ENCODE assay signal across 1 fruit fly cellular context in the genomic region with DNA sequence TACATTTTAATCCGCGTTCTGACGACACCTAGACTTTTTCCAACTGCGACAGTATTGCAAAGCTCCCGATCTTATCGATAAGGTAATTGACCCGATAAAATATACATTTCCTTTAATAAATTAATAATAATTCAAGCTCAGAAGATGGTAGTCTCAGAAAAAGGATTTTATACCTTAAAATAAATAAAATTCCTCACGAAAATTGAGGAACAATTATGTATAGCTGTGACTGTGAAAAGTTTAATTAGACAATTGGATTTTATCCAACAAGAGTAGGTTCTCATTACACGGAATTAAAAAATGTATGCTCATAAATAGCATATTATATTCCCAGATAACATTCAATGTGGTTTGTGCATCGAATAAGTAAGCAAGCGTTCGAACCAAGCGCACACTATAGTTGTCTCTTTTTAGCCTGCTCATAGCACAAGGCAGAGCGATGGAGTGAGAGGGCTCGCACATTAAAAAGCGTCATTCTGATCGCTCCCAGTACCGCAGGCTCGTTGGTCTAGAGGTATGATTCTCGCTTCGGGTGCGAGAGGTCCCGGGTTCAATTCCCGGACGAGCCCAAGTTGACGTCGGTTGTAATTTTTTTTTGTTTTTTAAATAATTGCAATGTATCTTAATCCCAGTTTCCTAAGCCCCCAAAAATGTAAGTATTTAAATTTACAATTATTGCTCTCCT.
A peak's percentile ranks its signal among the peaks of the same experiment; 100 is the strongest.
TF ChIP-seq lines count a peak whose summit lies in the region.

A gene (minus strand): TSS at position 51 of the 685 bp plus-strand sequence.
A gene (minus strand): TSS at position 51 of the 685 bp plus-strand sequence.

TF ChIP-seq in whole organism, embryonic, 481 proteins besides CTCF, POLR2A, EP300 and RAD21 (continued from another document and continues in another):
- TF ChIP-seq CG2116 (GFP tag; optimal IDR thresholded peaks at IDR 0.05; lab: Kevin White, UChicago) (no peak), CG8359 (GFP tag; optimal IDR thresholded peaks at IDR 0.05; lab: Kevin White, UChicago; ENCODE audit: borderline replicate concordance) (no peak), CG3407 (GFP tag; optimal IDR thresholded peaks at IDR 0.05; lab: Kevin White, UChicago) (no peak), danr (GFP tag; IDR thresholded peaks at IDR 0.05; lab: Robert Waterston, UW) (no peak), wdn (GFP tag; IDR thresholded peaks at IDR 0.05; lab: Robert Waterston, UW) (no peak), gt (GFP tag; IDR thresholded peaks at IDR 0.05; lab: Robert Waterston, UW) (no peak), Ravus (GFP tag; IDR thresholded peaks at IDR 0.05; lab: Robert Waterston, UW) (no peak), phol (tag; optimal IDR thresholded peaks at IDR 0.05; lab: Kevin White, UChicago) (peak; percentile 3), NFAT (GFP tag; IDR thresholded peaks at IDR 0.05; lab: Robert Waterston, UW) (no peak), CG6175 (GFP tag; IDR thresholded peaks at IDR 0.05; lab: Robert Waterston, UW) (no peak), CG9609 (GFP tag; optimal IDR thresholded peaks at IDR 0.05; lab: Kevin White, UChicago) (no peak), GATAe (GFP tag; conservative IDR thresholded peaks at IDR 0.05; lab: Robert Waterston, UW) (no peak), CG11247 (GFP tag; IDR thresholded peaks at IDR 0.05; lab: Robert Waterston, UW) (peak; percentile 12; the same call in 1 of the 2 replicates), peb (GFP tag; IDR thresholded peaks at IDR 0.05; lab: Robert Waterston, UW) (no peak), CG1647 (GFP tag; optimal IDR thresholded peaks at IDR 0.05; lab: Kevin White, UChicago) (no peak), Jarid2 (GFP tag; optimal IDR thresholded peaks at IDR 0.05; lab: Kevin White, UChicago) (no peak), ara (GFP tag; IDR thresholded peaks at IDR 0.05; lab: Robert Waterston, UW) (no peak), zen2 (GFP tag; IDR thresholded peaks at IDR 0.05; lab: Robert Waterston, UW; ENCODE audit: partially characterized antibody) (peak; percentile 87; the same call in 2 of the 3 replicates), CG13123 (GFP tag; optimal IDR thresholded peaks at IDR 0.05; lab: Kevin White, UChicago) (no peak), CG15479 (GFP tag; optimal IDR thresholded peaks at IDR 0.05; lab: Kevin White, UChicago) (no peak), dpn (GFP tag; optimal IDR thresholded peaks at IDR 0.05; lab: Kevin White, UChicago) (peak in 1 of 2 experiments; percentile 21), CG7372 (GFP tag; IDR thresholded peaks at IDR 0.05; lab: Robert Waterston, UW) (no peak), sug (tag; optimal IDR thresholded peaks at IDR 0.05; lab: Kevin White, UChicago) (no peak), NfI (GFP tag; optimal IDR thresholded peaks at IDR 0.05; lab: Kevin White, UChicago) (no peak), dati (GFP tag; IDR thresholded peaks at IDR 0.05; lab: Robert Waterston, UW) (no peak), CG12071 (GFP tag; optimal IDR thresholded peaks at IDR 0.05; lab: Kevin White, UChicago) (no peak), Neu2 (GFP tag; optimal IDR thresholded peaks at IDR 0.05; lab: Kevin White, UChicago; ENCODE audit: borderline replicate concordance) (no peak), Rx (GFP tag; IDR thresholded peaks at IDR 0.05; lab: Robert Waterston, UW) (no peak), H2.0 (GFP tag; IDR thresholded peaks at IDR 0.05; lab: Robert Waterston, UW) (no peak), zfh2 (GFP tag; optimal IDR thresholded peaks at IDR 0.05; lab: Kevin White, UChicago) (no peak), CG3726 (GFP tag; IDR thresholded peaks at IDR 0.05; lab: Robert Waterston, UW) (no peak), ems (GFP tag; optimal IDR thresholded peaks at IDR 0.05; lab: Kevin White, UChicago) (no peak), run (tag; optimal IDR thresholded peaks at IDR 0.05; lab: Kevin White, UChicago) (no peak), CG18011 (GFP tag; optimal IDR thresholded peaks at IDR 0.05; lab: Kevin White, UChicago) (no peak), CG10147 (GFP tag; optimal IDR thresholded peaks at IDR 0.05; lab: Kevin White, UChicago) (no peak), org-1 (GFP tag; optimal IDR thresholded peaks at IDR 0.05; lab: Kevin White, UChicago) (no peak), Nf-YC (tag; optimal IDR thresholded peaks at IDR 0.05; lab: Kevin White, UChicago) (no peak), CG7963 (GFP tag; IDR thresholded peaks at IDR 0.05; lab: Robert Waterston, UW; ENCODE audit: partially characterized antibody) (peak; percentile 95), CG17829 (tag; optimal IDR thresholded peaks at IDR 0.05; lab: Kevin White, UChicago) (no peak), Lpt (GFP tag; optimal IDR thresholded peaks at IDR 0.05; lab: Kevin White, UChicago) (no peak), gsb (GFP tag; IDR thresholded peaks at IDR 0.05; lab: Robert Waterston, UW) (no peak), Sox102F (GFP tag; optimal IDR thresholded peaks at IDR 0.05; lab: Kevin White, UChicago) (no peak), Hr78 (GFP tag; optimal IDR thresholded peaks at IDR 0.05; lab: Kevin White, UChicago) (no peak), B-H1 (GFP tag; IDR thresholded peaks at IDR 0.05; lab: Robert Waterston, UW) (no peak), gcm (GFP tag; optimal IDR thresholded peaks at IDR 0.05; lab: Kevin White, UChicago) (no peak), CG16813 (GFP tag; IDR thresholded peaks at IDR 0.05; lab: Robert Waterston, UW; ENCODE audit: partially characterized antibody) (peak; percentile 92), E2f2 (GFP tag; IDR thresholded peaks at IDR 0.05; lab: Robert Waterston, UW) (no peak), Bgb (GFP tag; IDR thresholded peaks at IDR 0.05; lab: Robert Waterston, UW; ENCODE audit: partially characterized antibody) (peak; percentile 90), Myb (GFP tag; optimal IDR thresholded peaks at IDR 0.05; lab: Kevin White, UChicago) (no peak), CG18599 (GFP tag; optimal IDR thresholded peaks at IDR 0.05; lab: Kevin White, UChicago) (no peak), TFAM (GFP tag; optimal IDR thresholded peaks at IDR 0.05; lab: Kevin White, UChicago) (no peak), CG10274 (GFP tag; optimal IDR thresholded peaks at IDR 0.05; lab: Kevin White, UChicago) (no peak), knrl (GFP tag; IDR thresholded peaks at IDR 0.05; lab: Robert Waterston, UW; ENCODE audit: partially characterized antibody) (peak; percentile 73), disco-r (GFP tag; optimal IDR thresholded peaks at IDR 0.05; lab: Kevin White, UChicago) (no peak), Dip3 (GFP tag; optimal IDR thresholded peaks at IDR 0.05; lab: Kevin White, UChicago) (no peak), Dip2 (GFP tag; IDR thresholded peaks at IDR 0.05; lab: Robert Waterston, UW) (no peak), stc (GFP tag; IDR thresholded peaks at IDR 0.05; lab: Robert Waterston, UW) (0 out of 2 replicates have a peak, but pooled peaks have one; percentile 15), CG8478 (optimal IDR thresholded peaks at IDR 0.05; lab: Kevin White, UChicago) (no peak), Usf (GFP tag; optimal IDR thresholded peaks at IDR 0.05; lab: Kevin White, UChicago) (no peak), CG6272 (GFP tag; IDR thresholded peaks at IDR 0.05; lab: Robert Waterston, UW) (no peak), BEAF-32 (GFP tag; optimal IDR thresholded peaks at IDR 0.05; lab: Kevin White, UChicago) (peak; percentile 20), CG34376 (GFP tag; optimal IDR thresholded peaks at IDR 0.05; lab: Kevin White, UChicago) (no peak), CG15011 (GFP tag; optimal IDR thresholded peaks at IDR 0.05; lab: Kevin White, UChicago) (no peak), repo (GFP tag; optimal IDR thresholded peaks at IDR 0.05; lab: Kevin White, UChicago) (no peak), btn (GFP tag; optimal IDR thresholded peaks at IDR 0.05; lab: Kevin White, UChicago) (no peak), sr (GFP tag; IDR thresholded peaks at IDR 0.05; lab: Robert Waterston, UW) (no peak), scrt (GFP tag; optimal IDR thresholded peaks at IDR 0.05; lab: Kevin White, UChicago) (no peak), tap (tag; optimal IDR thresholded peaks at IDR 0.05; lab: Kevin White, UChicago) (no peak), NC2β (GFP tag; optimal IDR thresholded peaks at IDR 0.05; lab: Kevin White, UChicago) (no peak), h (optimal IDR thresholded peaks at IDR 0.05; lab: Kevin White, UChicago) (no peak), CG11093 (GFP tag; IDR thresholded peaks at IDR 0.05; lab: Robert Waterston, UW) (no peak), CG12942 (GFP tag; optimal IDR thresholded peaks at IDR 0.05; lab: Kevin White, UChicago) (no peak), Dp (GFP tag; optimal IDR thresholded peaks at IDR 0.05; lab: Kevin White, UChicago) (peak; percentile 5), otp (GFP tag; IDR thresholded peaks at IDR 0.05; lab: Robert Waterston, UW) (no peak), CG9817 (tag; optimal IDR thresholded peaks at IDR 0.05; lab: Kevin White, UChicago) (no peak), grau (tag; optimal IDR thresholded peaks at IDR 0.05; lab: Kevin White, UChicago) (no peak), CG3847 (GFP tag; IDR thresholded peaks at IDR 0.05; lab: Robert Waterston, UW) (no peak), pb (GFP tag; optimal IDR thresholded peaks at IDR 0.05; lab: Kevin White, UChicago) (no peak), B-H2 (GFP tag; optimal IDR thresholded peaks at IDR 0.05; lab: Kevin White, UChicago) (no peak), CG13296 (GFP tag; optimal IDR thresholded peaks at IDR 0.05; lab: Kevin White, UChicago) (no peak), CG2712 (tag; optimal IDR thresholded peaks at IDR 0.05; lab: Kevin White, UChicago) (no peak), dysf (GFP tag; IDR thresholded peaks at IDR 0.05; lab: Robert Waterston, UW) (0 out of 3 replicates have a peak, but pooled peaks have one; percentile 13), tup (GFP tag; optimal IDR thresholded peaks at IDR 0.05; lab: Kevin White, UChicago) (no peak), CG31441 (GFP tag; IDR thresholded peaks at IDR 0.05; lab: Robert Waterston, UW) (no peak), Sry-β (GFP tag; optimal IDR thresholded peaks at IDR 0.05; lab: Kevin White, UChicago) (no peak), az2 (GFP tag; optimal IDR thresholded peaks at IDR 0.05; lab: Kevin White, UChicago) (no peak), bab2 (GFP tag; optimal IDR thresholded peaks at IDR 0.05; lab: Kevin White, UChicago) (no peak), Atf-2 (GFP tag; optimal IDR thresholded peaks at IDR 0.05; lab: Kevin White, UChicago) (no peak), Meics (GFP tag; optimal IDR thresholded peaks at IDR 0.05; lab: Kevin White, UChicago) (no peak), CG1832 (GFP tag; optimal IDR thresholded peaks at IDR 0.05; lab: Kevin White, UChicago) (peak; percentile 77), Lhr (GFP tag; optimal IDR thresholded peaks at IDR 0.05; lab: Kevin White, UChicago) (peak; percentile 46), Drgx (GFP tag; IDR thresholded peaks at IDR 0.05; lab: Robert Waterston, UW) (no peak), Oli (tag; optimal IDR thresholded peaks at IDR 0.05; lab: Kevin White, UChicago) (no peak), ken (GFP tag; IDR thresholded peaks at IDR 0.05; lab: Robert Waterston, UW) (no peak), CG4404 (GFP tag; IDR thresholded peaks at IDR 0.05; lab: Robert Waterston, UW) (no peak), ase (GFP tag; IDR thresholded peaks at IDR 0.05; lab: Robert Waterston, UW) (no peak), maf-S (GFP tag; optimal IDR thresholded peaks at IDR 0.05; lab: Kevin White, UChicago) (no peak), sc (optimal IDR thresholded peaks at IDR 0.05; lab: Kevin White, UChicago) (no peak), sc (GFP tag; optimal IDR thresholded peaks at IDR 0.05; lab: Kevin White, UChicago) (no peak), jing (GFP tag; optimal IDR thresholded peaks at IDR 0.05; lab: Kevin White, UChicago) (no peak), CG18764 (GFP tag; optimal IDR thresholded peaks at IDR 0.05; lab: Kevin White, UChicago) (no peak), her (GFP tag; optimal IDR thresholded peaks at IDR 0.05; lab: Kevin White, UChicago) (peak; percentile 41), Xbp1 (GFP tag; optimal IDR thresholded peaks at IDR 0.05; lab: Kevin White, UChicago) (no peak), CG13775 (GFP tag; optimal IDR thresholded peaks at IDR 0.05; lab: Kevin White, UChicago) (no peak), da (GFP tag; optimal IDR thresholded peaks at IDR 0.05; lab: Kevin White, UChicago) (no peak), CG9797 (GFP tag; optimal IDR thresholded peaks at IDR 0.05; lab: Kevin White, UChicago) (no peak), CG17612 (GFP tag; IDR thresholded peaks at IDR 0.05; lab: Robert Waterston, UW) (no peak), dimm (GFP tag; IDR thresholded peaks at IDR 0.05; lab: Robert Waterston, UW) (no peak), HLH54F (GFP tag; optimal IDR thresholded peaks at IDR 0.05; lab: Kevin White, UChicago) (no peak), CG1792 (GFP tag; optimal IDR thresholded peaks at IDR 0.05; lab: Kevin White, UChicago) (no peak), al (GFP tag; IDR thresholded peaks at IDR 0.05; lab: Robert Waterston, UW) (no peak), gce (GFP tag; IDR thresholded peaks at IDR 0.05; lab: Robert Waterston, UW) (no peak), CG10267 (tag; optimal IDR thresholded peaks at IDR 0.05; lab: Kevin White, UChicago) (peak; percentile 20), Dfd (GFP tag; optimal IDR thresholded peaks at IDR 0.05; lab: Kevin White, UChicago) (no peak), CG8924 (tag; optimal IDR thresholded peaks at IDR 0.05; lab: Kevin White, UChicago) (no peak), CG15601 (tag; optimal IDR thresholded peaks at IDR 0.05; lab: Kevin White, UChicago) (peak; percentile 43), D19B (GFP tag; optimal IDR thresholded peaks at IDR 0.05; lab: Kevin White, UChicago) (no peak), sens-2 (GFP tag; IDR thresholded peaks at IDR 0.05; lab: Robert Waterston, UW) (no peak), CG6765 (GFP tag; optimal IDR thresholded peaks at IDR 0.05; lab: Kevin White, UChicago) (no peak), hbn (GFP tag; IDR thresholded peaks at IDR 0.05; lab: Robert Waterston, UW; ENCODE audit: partially characterized antibody) (peak; percentile 54), HHEX (GFP tag; optimal IDR thresholded peaks at IDR 0.05; lab: Kevin White, UChicago) (no peak), CG16863 (GFP tag; optimal IDR thresholded peaks at IDR 0.05; lab: Kevin White, UChicago) (no peak), Aef1 (GFP tag; IDR thresholded peaks at IDR 0.05; lab: Robert Waterston, UW) (no peak), croc (GFP tag; conservative IDR thresholded peaks at IDR 0.05; lab: Robert Waterston, UW) (no peak), sima (GFP tag; optimal IDR thresholded peaks at IDR 0.05; lab: Kevin White, UChicago) (no peak), sisA (GFP tag; IDR thresholded peaks at IDR 0.05; lab: Robert Waterston, UW) (no peak), amos (GFP tag; IDR thresholded peaks at IDR 0.05; lab: Robert Waterston, UW; ENCODE audit: partially characterized antibody) (peak; percentile 90), cad (GFP tag; optimal IDR thresholded peaks at IDR 0.05; lab: Kevin White, UChicago) (peak; percentile 48), CG13287 (GFP tag; IDR thresholded peaks at IDR 0.05; lab: Robert Waterston, UW; ENCODE audit: partially characterized antibody) (peak; percentile 69)
